Worm (Caenorhabditis elegans) whole organism, L4 larva: Measurements from ENCODE around the gene nlp-79.

Experiments used
- F44E2.7 ChIP-seq: fragments of 200-800 bp; sonication (Bioruptor generic); IDR thresholded peaks from 2 replicates; pipeline ENCODE4 v2.1.2; 2022; ENCODE audit warnings: missing genetic modification characterization, missing compliant biosample characterization
- R02D3.7 ChIP-seq: fragments of 150-350 bp; sonication (generic microtip); optimal IDR thresholded peaks from 3 replicates; lab custom pipeline; 2014; ENCODE audit warnings: missing biosample characterization, missing genetic modification characterization
- Y105C5A.15 ChIP-seq: fragments of 200-800 bp; sonication (Bioruptor generic); IDR thresholded peaks from 2 replicates; pipeline ENCODE4 v1.3.6; 2022; ENCODE audit warnings: missing genetic modification characterization, missing compliant biosample characterization
- ZK337.2 ChIP-seq: fragments of 200-800 bp; sonication (Bioruptor generic); IDR thresholded peaks from 2 replicates; pipeline ENCODE4 v1.3.6; 2022; ENCODE audit warnings: missing genetic modification reagents, missing genetic modification characterization, missing compliant biosample characterization
- ZK546.5 ChIP-seq, 2 experiments: sonication (generic microtip); optimal IDR thresholded peaks; 2 replicates each; lab custom pipeline; 2017; ENCODE audit warnings: missing biosample characterization in 2 of 2, missing genetic modification characterization in 2 of 2
- ama-1 ChIP-seq: fragments of 150-350 bp; optimal IDR thresholded peaks from 2 replicates; lab custom pipeline; 2014; ENCODE audit warnings: inconsistent platforms, mixed read lengths
- ceh-28 ChIP-seq: fragments of 150-350 bp; optimal IDR thresholded peaks from 2 replicates; lab custom pipeline; 2014; ENCODE audit warnings: missing biosample characterization, missing genetic modification reagents, missing genetic modification characterization
- ceh-32 ChIP-seq: sonication (generic microtip); optimal IDR thresholded peaks from 2 replicates; lab custom pipeline; 2016; ENCODE audit warnings: mild to moderate bottlenecking, missing genetic modification characterization, missing compliant biosample characterization; ENCODE audit not compliant: poor library complexity
- cey-2 ChIP-seq: sonication (generic microtip); optimal IDR thresholded peaks from 3 replicates; lab custom pipeline; 2017; ENCODE audit warnings: missing genetic modification characterization, mild to moderate bottlenecking, missing compliant biosample characterization, antibody characterized with exemption, borderline replicate concordance; ENCODE audit not compliant: insufficient read depth
- daf-19 ChIP-seq: fragments of 200-800 bp; sonication (Bioruptor generic); conservative IDR thresholded peaks from 2 replicates; pipeline ENCODE4 v1.3.6; 2022; ENCODE audit warnings: missing genetic modification characterization, missing compliant biosample characterization
- dmd-6 ChIP-seq: fragments of 200-800 bp; sonication (Bioruptor generic); IDR thresholded peaks from 2 replicates; pipeline ENCODE4 v1.3.6; 2022; ENCODE audit warnings: missing genetic modification reagents, missing genetic modification characterization, missing compliant biosample characterization
- dmd-8 ChIP-seq: fragments of 200-800 bp; sonication (Bioruptor generic); IDR thresholded peaks from 2 replicates; pipeline ENCODE4 v1.3.6; 2022; ENCODE audit warnings: missing genetic modification characterization, missing compliant biosample characterization
- dpl-1 ChIP-seq: fragments of 150-350 bp; optimal IDR thresholded peaks from 2 replicates; lab custom pipeline; 2014; ENCODE audit warnings: missing biosample characterization, missing genetic modification reagents, missing genetic modification characterization
- fos-1 ChIP-seq: fragments of 150-350 bp; optimal IDR thresholded peaks from 2 replicates; lab custom pipeline; 2014; ENCODE audit warnings: missing biosample characterization, missing genetic modification characterization
- hlh-11 ChIP-seq: fragments of 200-800 bp; sonication (Bioruptor generic); optimal IDR thresholded peaks from 2 replicates; lab custom pipeline; 2018; ENCODE audit warnings: mild to moderate bottlenecking, missing genetic modification characterization, missing compliant biosample characterization
- hlh-30 ChIP-seq: sonication (generic microtip); optimal IDR thresholded peaks from 2 replicates; lab custom pipeline; 2017; ENCODE audit warnings: antibody characterized with exemption, mild to moderate bottlenecking, missing genetic modification characterization, missing compliant biosample characterization; ENCODE audit not compliant: insufficient read depth
- lin-29 ChIP-seq: fragments of 200-800 bp; sonication (Bioruptor generic); IDR thresholded peaks from 2 replicates; pipeline ENCODE4 v1.3.6; 2022; ENCODE audit warnings: missing genetic modification reagents, missing genetic modification characterization, missing compliant biosample characterization
- lin-38 ChIP-seq: fragments of 200-800 bp; sonication (Bioruptor generic); IDR thresholded peaks from 2 replicates; pipeline ENCODE4 v1.3.6; 2022; ENCODE audit warnings: missing genetic modification reagents, missing genetic modification characterization, missing compliant biosample characterization
- lir-3 ChIP-seq: sonication (generic microtip); optimal IDR thresholded peaks from 2 replicates; lab custom pipeline; 2016; ENCODE audit warnings: mild to moderate bottlenecking, missing genetic modification characterization, missing compliant biosample characterization
- mdl-1 ChIP-seq, 2 experiments: fragments of 150-350 bp in 1 of 2; sonication (generic microtip) in 1 of 2; optimal IDR thresholded peaks; 2 replicates each; lab custom pipeline; 2014 to 2017; ENCODE audit warnings: missing biosample characterization in 2 of 2, missing genetic modification characterization in 2 of 2
- mxl-2 ChIP-seq: fragments of 200-800 bp; sonication (Bioruptor generic); conservative IDR thresholded peaks from 2 replicates; pipeline ENCODE4 v1.3.6; 2022; ENCODE audit warnings: missing genetic modification reagents, missing genetic modification characterization, missing compliant biosample characterization
- mxl-3 ChIP-seq: fragments of 200-800 bp; sonication (Bioruptor generic); optimal IDR thresholded peaks from 2 replicates; lab custom pipeline; 2018; ENCODE audit warnings: mild to moderate bottlenecking, missing genetic modification characterization, missing compliant biosample characterization
- nhr-102 ChIP-seq: sonication (generic microtip); optimal IDR thresholded peaks from 2 replicates; lab custom pipeline; 2016; ENCODE audit warnings: mild to moderate bottlenecking, missing genetic modification characterization, moderate library complexity, missing compliant biosample characterization
- nhr-11 ChIP-seq: fragments of 150-350 bp; optimal IDR thresholded peaks from 2 replicates; lab custom pipeline; 2014; ENCODE audit warnings: missing biosample characterization, missing genetic modification characterization
- nhr-25 ChIP-seq: sonication (generic microtip); optimal IDR thresholded peaks from 2 replicates; lab custom pipeline; 2017; ENCODE audit warnings: missing genetic modification characterization, mild to moderate bottlenecking, missing compliant biosample characterization, antibody characterized with exemption, moderate library complexity, borderline replicate concordance; ENCODE audit not compliant: insufficient read depth
- nhr-28 ChIP-seq: fragments of 150-350 bp; optimal IDR thresholded peaks from 2 replicates; lab custom pipeline; 2014; ENCODE audit warnings: missing biosample characterization, missing genetic modification characterization
- nhr-42 ChIP-seq: fragments of 200-800 bp; sonication (Bioruptor generic); IDR thresholded peaks from 2 replicates; pipeline ENCODE4 v1.3.6; 2022; ENCODE audit warnings: missing genetic modification characterization, missing compliant biosample characterization
- nhr-48 ChIP-seq: sonication (generic microtip); optimal IDR thresholded peaks from 2 replicates; lab custom pipeline; 2016; ENCODE audit warnings: mild to moderate bottlenecking, missing genetic modification characterization, missing compliant biosample characterization
- snpc-1.2 ChIP-seq: fragments of 200-800 bp; sonication (Bioruptor generic); IDR thresholded peaks from 2 replicates; pipeline ENCODE4 v1.3.6; 2022; ENCODE audit warnings: missing genetic modification reagents, missing genetic modification characterization, missing compliant biosample characterization
- snpc-4 ChIP-seq: fragments of 150-350 bp; optimal IDR thresholded peaks from 2 replicates; lab custom pipeline; 2014; ENCODE audit warnings: missing biosample characterization, missing genetic modification characterization
- spr-1 ChIP-seq: sonication (generic microtip); optimal IDR thresholded peaks from 2 replicates; lab custom pipeline; 2016; ENCODE audit warnings: mild to moderate bottlenecking, missing genetic modification characterization, missing compliant biosample characterization
- tra-1 ChIP-seq: fragments of 200-800 bp; sonication (Bioruptor generic); IDR thresholded peaks from 2 replicates; pipeline ENCODE4 v1.3.6; 2022; ENCODE audit warnings: missing genetic modification reagents, missing genetic modification characterization, missing compliant biosample characterization
- unc-62 ChIP-seq, 3 experiments: fragments of 150-350 bp in 1 of 3; sonication (generic microtip); optimal IDR thresholded peaks in 2 of 3; peaks in 1 of 3; 1 replicate in 1 of 3; 2 replicates in 2 of 3; lab custom pipeline; 2014 to 2017; ENCODE audit warnings: missing biosample characterization in 3 of 3, missing genetic modification characterization in 3 of 3, missing genetic modification reagents in 3 of 3, missing genotype in 1 of 3
- zfp-3 ChIP-seq: fragments of 200-800 bp; sonication (Bioruptor generic); conservative IDR thresholded peaks from 2 replicates; pipeline ENCODE4 v1.3.6; 2022; ENCODE audit warnings: missing genetic modification reagents, missing genetic modification characterization, missing compliant biosample characterization
- zip-11 ChIP-seq: fragments of 200-800 bp; sonication (Bioruptor generic); IDR thresholded peaks from 2 replicates; pipeline ENCODE4 v1.3.6; 2022; ENCODE audit warnings: missing genetic modification characterization, missing compliant biosample characterization
- zip-2 ChIP-seq: fragments of 150-350 bp; optimal IDR thresholded peaks from 2 replicates; lab custom pipeline; 2014; ENCODE audit warnings: missing biosample characterization, missing genetic modification characterization
- ztf-11 ChIP-seq: fragments of 150-350 bp; optimal IDR thresholded peaks from 2 replicates; lab custom pipeline; 2014; ENCODE audit warnings: missing biosample characterization, missing genetic modification characterization
- ztf-7 ChIP-seq: fragments of 150-350 bp; optimal IDR thresholded peaks from 2 replicates; lab custom pipeline; 2014; ENCODE audit warnings: missing biosample characterization, missing genetic modification characterization

Gene nlp-79

DNA sequence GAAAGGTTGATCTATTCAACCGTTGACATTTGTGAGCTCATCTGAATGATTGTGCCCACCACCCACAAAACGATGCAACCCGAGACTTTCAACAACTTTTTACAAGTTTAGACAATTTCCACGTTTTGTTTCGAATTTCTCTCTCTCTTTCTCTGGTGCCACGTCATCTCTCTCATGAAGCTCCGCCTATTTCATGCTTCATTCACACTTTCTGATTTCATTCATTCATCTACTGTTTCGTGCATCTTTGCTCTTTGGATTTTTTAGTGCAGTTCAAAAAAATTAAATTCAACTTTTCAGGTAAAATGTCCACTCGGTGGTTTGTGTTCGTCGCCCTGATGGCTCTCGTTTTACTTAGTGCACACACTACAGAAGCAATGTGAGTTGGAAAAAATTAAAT lies at the start of gene nlp-79:
nlp-79 (plus strand) TSS at position 301 of the 400 bp plus-strand sequence.
- TF ChIP-seq fos-1 (tag; lab: Kevin White, UChicago) (no peak), unc-62 (GFP tag; optimal IDR thresholded peaks at IDR 0.05 in 1 of 2; lab: Kevin White, UChicago) (peak in 1 of 2 experiments; percentile 63), unc-62 (tag; optimal IDR thresholded peaks at IDR 0.05; lab: Kevin White, UChicago) (no peak)

DNA sequence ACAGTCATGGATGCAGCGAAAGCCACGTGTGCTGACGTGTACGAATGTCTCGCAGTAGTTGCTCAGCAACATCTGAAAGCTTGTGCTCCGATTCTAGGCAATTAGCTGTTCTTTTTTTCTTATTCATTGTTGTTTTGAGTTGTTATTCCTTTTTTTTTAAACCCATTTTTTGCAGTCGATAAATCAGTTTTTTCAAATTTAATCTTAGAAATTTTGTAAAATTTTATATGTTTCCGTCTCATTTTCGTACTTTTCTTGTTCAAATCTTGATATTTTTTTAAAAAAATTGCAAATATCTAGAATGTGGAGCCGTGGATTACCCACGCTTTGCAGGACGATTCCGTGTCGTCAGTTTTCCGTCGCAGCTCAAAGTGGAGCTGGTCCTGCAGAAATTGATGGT lies 49.0 kb upstream of the nlp-79 start, which contains the start of gene fask-1:
fask-1 (plus strand) TSS at position 301 of the 400 bp plus-strand sequence.
- TF ChIP-seq R02D3.7 (tag; lab: Kevin White, UChicago), result no peak
- TF ChIP-seq lin-38 (GFP tag; lab: Robert Waterston, UW), result 0 out of 2 replicates have a peak, but pooled peaks have one; percentile 39
- TF ChIP-seq, all 104 proteins: peak for 1

DNA sequence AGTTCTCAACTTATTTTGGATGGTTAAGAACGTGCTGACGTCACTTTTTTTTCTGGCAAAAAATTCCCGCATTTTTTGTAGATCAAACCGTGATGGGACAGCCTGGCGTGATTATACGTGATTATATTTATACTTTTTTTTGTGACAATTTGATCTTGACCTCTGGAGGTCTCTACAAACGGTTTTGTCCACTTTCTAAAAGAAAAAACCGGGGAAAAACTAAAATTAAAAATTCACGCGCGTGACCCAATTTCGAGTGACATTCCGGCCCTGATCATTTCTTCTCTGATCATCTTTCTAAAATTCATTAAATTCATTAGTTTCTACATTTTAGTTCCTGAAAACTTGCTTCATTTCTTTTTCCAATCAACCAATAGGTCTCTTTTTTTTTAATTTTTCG lies 44.5 kb upstream of the nlp-79 start, which contains the start of gene rde-11:
rde-11 (plus strand) TSS at position 301 of the 400 bp plus-strand sequence.
- TF ChIP-seq ztf-11 (no peak), daf-19 (no peak), fos-1 (tag; lab: Kevin White, UChicago) (no peak), nhr-102 (tag; lab: Kevin White, UChicago) (no peak), dmd-8 (no peak), zip-2 (no peak), ama-1 (no peak), unc-62 (GFP tag; optimal IDR thresholded peaks at IDR 0.05 in 1 of 2; lab: Kevin White, UChicago) (no peak), unc-62 (tag; optimal IDR thresholded peaks at IDR 0.05; lab: Kevin White, UChicago) (no peak), ZK546.5 (tag; optimal IDR thresholded peaks at IDR 0.05; lab: Kevin White, UChicago) (no peak), tra-1 (GFP tag; lab: Robert Waterston, UW) (no peak), nhr-42 (no peak), zfp-3 (no peak), cey-2 (tag; lab: Kevin White, UChicago) (no peak), ceh-32 (tag; lab: Kevin White, UChicago) (no peak)

DNA sequence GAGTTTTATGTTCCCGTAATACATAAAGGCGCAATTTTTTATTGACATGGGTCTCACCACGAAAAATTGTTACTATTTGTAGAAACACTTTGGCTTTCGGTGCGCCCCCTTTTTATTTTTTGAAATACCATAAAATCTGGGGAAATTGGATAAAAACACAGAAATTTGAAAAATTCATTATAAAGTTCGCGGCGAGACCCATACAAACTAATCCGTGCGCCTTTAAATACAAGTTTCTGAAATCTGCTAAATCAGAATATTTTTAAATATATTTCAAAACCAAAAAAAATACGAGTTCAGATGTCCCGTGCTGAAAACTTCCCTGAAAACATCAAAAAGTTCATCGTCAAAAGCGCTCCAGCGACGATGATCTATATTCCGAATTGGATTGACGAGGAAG lies 42.0 kb upstream of the nlp-79 start, which contains the start of gene B0564.2:
B0564.2 (plus strand) TSS at position 301 of the 400 bp plus-strand sequence.
- TF ChIP-seq nhr-42, result no peak
- no peak for TF ChIP-seq nhr-48 (tag; lab: Kevin White, UChicago)
- no peak for TF ChIP-seq mdl-1 (tag; optimal IDR thresholded peaks at IDR 0.05; lab: Kevin White, UChicago)
- no peak for TF ChIP-seq zip-11 (GFP tag; lab: Robert Waterston, UW)
- TF ChIP-seq spr-1 (tag; lab: Kevin White, UChicago), result no peak
- TF ChIP-seq Y105C5A.15, result no peak
- no peak for TF ChIP-seq dpl-1 (GFP tag; lab: Kevin White, UChicago)
- TF ChIP-seq nhr-25 (tag; lab: Kevin White, UChicago), result no peak
- no peak for TF ChIP-seq ztf-7
- TF ChIP-seq snpc-1.2 (GFP tag; lab: Robert Waterston, UW), result no peak

DNA sequence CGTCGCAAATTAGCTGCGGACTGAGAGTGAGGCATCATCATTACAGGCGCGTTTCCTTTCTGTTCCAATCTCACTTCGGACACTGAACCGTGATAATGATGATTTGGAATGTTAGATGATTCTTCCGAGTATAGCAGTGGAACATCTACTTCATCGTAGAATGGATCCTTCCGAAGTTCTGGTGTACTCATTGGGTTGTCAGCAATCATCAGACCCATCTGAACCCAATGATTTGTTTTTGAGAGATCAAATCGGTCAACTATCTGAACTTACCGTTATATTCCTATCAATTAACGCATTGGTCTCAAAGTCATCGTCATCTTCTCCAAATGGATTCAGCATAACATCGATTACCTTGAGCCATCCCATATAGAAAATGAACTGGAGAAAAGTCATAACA lies 40.9 kb upstream of the nlp-79 start:
- TF ChIP-seq lin-29 (GFP tag; lab: Robert Waterston, UW), result no peak
- peak in 1 of 2 experiments; percentile 94 for TF ChIP-seq unc-62 (GFP tag; optimal IDR thresholded peaks at IDR 0.05 in 1 of 2; lab: Kevin White, UChicago)
- TF ChIP-seq unc-62 (tag; optimal IDR thresholded peaks at IDR 0.05; lab: Kevin White, UChicago), result no peak
- no peak for TF ChIP-seq snpc-4 (tag; lab: Kevin White, UChicago)
- no peak for TF ChIP-seq dpl-1 (GFP tag; lab: Kevin White, UChicago)
- TF ChIP-seq, all 104 proteins: peak for 1

DNA sequence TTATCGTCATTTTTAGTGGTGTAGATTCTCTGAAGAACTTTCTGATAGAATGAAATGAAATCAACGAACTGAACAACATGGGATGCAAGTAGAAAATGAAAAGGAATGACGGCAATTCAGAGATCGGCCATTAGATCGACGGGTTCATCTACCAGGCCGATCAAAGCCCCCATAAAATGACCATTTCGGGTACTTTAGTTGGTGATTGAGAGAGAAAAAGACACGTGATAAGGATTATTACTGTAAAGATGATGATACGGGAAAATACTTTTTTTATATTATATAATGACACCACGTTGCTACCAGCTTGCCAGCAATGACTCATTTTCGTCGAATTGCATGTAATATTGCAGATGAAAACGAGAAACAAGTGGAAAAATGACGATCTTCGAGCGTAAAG lies 39.6 kb upstream of the nlp-79 start, which contains the start of gene best-1:
best-1 (minus strand) TSS at position 29 of the 400 bp plus-strand sequence.
- TF ChIP-seq F44E2.7 (GFP tag; lab: Robert Waterston, UW), result no peak
- peak; percentile 32 for TF ChIP-seq hlh-11 (tag; lab: Kevin White, UChicago)
- no peak for TF ChIP-seq ceh-28
- no peak for TF ChIP-seq snpc-1.2 (GFP tag; lab: Robert Waterston, UW)
- no peak for TF ChIP-seq dmd-8
- peak; percentile 52 for TF ChIP-seq nhr-28 (tag; lab: Kevin White, UChicago)
- peak; percentile 32 for TF ChIP-seq mxl-3 (GFP tag; lab: Kevin White, UChicago)
- TF ChIP-seq hlh-30 (tag; lab: Kevin White, UChicago), result peak; percentile 5
- no peak for TF ChIP-seq ZK337.2 (GFP tag; lab: Robert Waterston, UW)
- TF ChIP-seq nhr-11, result no peak
- no peak for TF ChIP-seq ceh-32 (tag; lab: Kevin White, UChicago)
- TF ChIP-seq unc-62 (GFP tag; optimal IDR thresholded peaks at IDR 0.05 in 1 of 2; lab: Kevin White, UChicago), result no peak
- TF ChIP-seq unc-62 (tag; optimal IDR thresholded peaks at IDR 0.05; lab: Kevin White, UChicago), result no peak
- TF ChIP-seq dmd-6 (GFP tag; lab: Robert Waterston, UW), result 0 out of 2 replicates have a peak, but pooled peaks have one; percentile 17
- TF ChIP-seq mdl-1 (tag; optimal IDR thresholded peaks at IDR 0.05; lab: Kevin White, UChicago), result peak in 1 of 2 experiments; percentile 67
- TF ChIP-seq mxl-2 (GFP tag; lab: Robert Waterston, UW), result no peak
- TF ChIP-seq lir-3, result no peak
